Fruit fly (Drosophila melanogaster) whole organism, embryonic: Measurements from ENCODE around the gene Vha36-3.
A peak's percentile ranks its signal among the peaks of the same experiment; 100 is the strongest.

Experiments
- BEAF-32 ChIP-seq: fragments of 200-800 bp; sonication (Bioruptor generic); optimal IDR thresholded peaks from 3 replicates; lab custom pipeline; 2017; ENCODE audit warnings: missing biosample characterization, missing genetic modification characterization, mild to moderate bottlenecking, moderate library complexity, missing genetic modification reagents
- CG10366 ChIP-seq: fragments of 200-800 bp; sonication (Bioruptor generic); IDR thresholded peaks from 2 replicates; pipeline ENCODE4 v1.3.6; 2022; ENCODE audit warnings: missing biosample characterization, missing genetic modification characterization
- CG10543 ChIP-seq: fragments of 200-800 bp; sonication (Bioruptor generic); optimal IDR thresholded peaks from 3 replicates; lab custom pipeline; 2017; ENCODE audit warnings: missing biosample characterization, mild to moderate bottlenecking, missing genetic modification characterization, moderate library complexity
- CG10565 ChIP-seq: fragments of 200-800 bp; sonication (Bioruptor generic); optimal IDR thresholded peaks from 3 replicates; lab custom pipeline; 2016; ENCODE audit warnings: missing biosample characterization, mild to moderate bottlenecking, missing genetic modification characterization
- CG11560 ChIP-seq: fragments of 200-800 bp; sonication (Bioruptor generic); IDR thresholded peaks from 3 replicates; pipeline ENCODE4 v1.3.6; 2022; ENCODE audit warnings: missing biosample characterization, missing genetic modification characterization
- CG13287 ChIP-seq: fragments of 200-800 bp; sonication (Bioruptor generic); IDR thresholded peaks from 2 replicates; pipeline ENCODE4 v1.3.6; 2022; ENCODE audit warnings: missing biosample characterization, missing genetic modification characterization; ENCODE audit not compliant: partially characterized antibody
- CG14710 ChIP-seq: fragments of 200-800 bp; sonication (Bioruptor generic); optimal IDR thresholded peaks from 3 replicates; lab custom pipeline; 2019; ENCODE audit warnings: missing biosample characterization, mild to moderate bottlenecking, missing genetic modification characterization, moderate library complexity
- CG17361 ChIP-seq: fragments of 200-800 bp; sonication (Bioruptor generic); IDR thresholded peaks from 3 replicates; pipeline ENCODE4 v1.3.6; 2022; ENCODE audit warnings: missing biosample characterization, missing genetic modification characterization
- CG17568 ChIP-seq: fragments of 200-800 bp; sonication (Bioruptor generic); optimal IDR thresholded peaks from 2 replicates; lab custom pipeline; 2018; ENCODE audit warnings: missing biosample characterization, mild to moderate bottlenecking, missing genetic modification characterization, moderate library complexity
- CG18011 ChIP-seq: fragments of 200-800 bp; sonication (Bioruptor generic); optimal IDR thresholded peaks from 2 replicates; lab custom pipeline; 2017; ENCODE audit warnings: missing biosample characterization, missing genetic modification characterization, mild to moderate bottlenecking, moderate library complexity, missing genotype
- CG2116 ChIP-seq: fragments of 200-800 bp; sonication (Bioruptor generic); optimal IDR thresholded peaks from 3 replicates; lab custom pipeline; 2018; ENCODE audit warnings: missing biosample characterization, mild to moderate bottlenecking, missing genetic modification characterization
- CG32767 ChIP-seq: fragments of 200-800 bp; sonication (Bioruptor generic); IDR thresholded peaks from 2 replicates; pipeline ENCODE4 v1.3.6; 2022; ENCODE audit warnings: missing biosample characterization, missing genetic modification characterization
- CG3281 ChIP-seq: fragments of 200-800 bp; sonication (Bioruptor generic); optimal IDR thresholded peaks from 3 replicates; lab custom pipeline; 2017; ENCODE audit warnings: missing biosample characterization, mild to moderate bottlenecking, missing genetic modification characterization
- CG42726 ChIP-seq: fragments of 200-800 bp; sonication (Bioruptor generic); IDR thresholded peaks from 2 replicates; pipeline ENCODE4 v1.3.6; 2022; ENCODE audit warnings: missing biosample characterization, missing genetic modification characterization; ENCODE audit not compliant: partially characterized antibody
- CG4617 ChIP-seq: fragments of 200-800 bp; sonication (Bioruptor generic); optimal IDR thresholded peaks from 3 replicates; lab custom pipeline; 2016; ENCODE audit warnings: missing biosample characterization, missing genetic modification characterization, borderline replicate concordance
- CG5245 ChIP-seq: fragments of 200-800 bp; sonication (Bioruptor generic); optimal IDR thresholded peaks from 3 replicates; lab custom pipeline; 2016; ENCODE audit warnings: missing biosample characterization, missing genetic modification characterization
- CG6765 ChIP-seq: fragments of 200-800 bp; sonication (Bioruptor generic); optimal IDR thresholded peaks from 3 replicates; lab custom pipeline; 2017; ENCODE audit warnings: missing biosample characterization, mild to moderate bottlenecking, missing genetic modification characterization
- CG9215 ChIP-seq: fragments of 200-800 bp; sonication (Bioruptor generic); IDR thresholded peaks from 2 replicates; pipeline ENCODE4 v1.3.6; 2022; ENCODE audit warnings: missing biosample characterization, missing genetic modification characterization
- CG9797 ChIP-seq: fragments of 200-800 bp; sonication (Bioruptor generic); optimal IDR thresholded peaks from 3 replicates; lab custom pipeline; 2018; ENCODE audit warnings: missing biosample characterization, mild to moderate bottlenecking, missing genetic modification characterization
- Dad ChIP-seq: fragments of 200-800 bp; sonication (Bioruptor generic); optimal IDR thresholded peaks from 3 replicates; lab custom pipeline; 2016; ENCODE audit warnings: missing biosample characterization, missing genetic modification characterization
- E2f2 ChIP-seq: fragments of 200-800 bp; sonication (Bioruptor generic); IDR thresholded peaks from 2 replicates; pipeline ENCODE4 v1.3.6; 2022; ENCODE audit warnings: missing biosample characterization, missing genetic modification characterization
- Ets97D ChIP-seq: fragments of 200-800 bp; sonication (Bioruptor generic); optimal IDR thresholded peaks from 3 replicates; lab custom pipeline; 2016; ENCODE audit warnings: missing biosample characterization, missing genetic modification characterization
- GATAe ChIP-seq: fragments of 200-800 bp; sonication (Bioruptor generic); conservative IDR thresholded peaks from 2 replicates; pipeline ENCODE4 v1.3.6; 2022; ENCODE audit warnings: missing biosample characterization, missing genetic modification characterization
- H2.0 ChIP-seq: fragments of 200-800 bp; sonication (Bioruptor generic); IDR thresholded peaks from 2 replicates; pipeline ENCODE4 v1.3.6; 2022; ENCODE audit warnings: missing biosample characterization, missing genetic modification characterization
- Lhr ChIP-seq: fragments of 200-800 bp; sonication (Bioruptor generic); optimal IDR thresholded peaks from 3 replicates; lab custom pipeline; 2017; ENCODE audit warnings: mild to moderate bottlenecking, missing biosample characterization, missing genetic modification reagents, missing genetic modification characterization
- MESR4 ChIP-seq: fragments of 200-800 bp; sonication (Bioruptor generic); optimal IDR thresholded peaks from 2 replicates; lab custom pipeline; 2018; ENCODE audit warnings: missing biosample characterization, mild to moderate bottlenecking, missing genetic modification characterization, moderate library complexity
- Myb ChIP-seq: fragments of 200-800 bp; sonication (Bioruptor generic); optimal IDR thresholded peaks from 2 replicates; lab custom pipeline; 2016; ENCODE audit warnings: missing biosample characterization, missing genetic modification characterization
- Scr ChIP-seq: fragments of 200-800 bp; sonication (Bioruptor generic); IDR thresholded peaks from 2 replicates; pipeline ENCODE4 v1.3.6; 2022; ENCODE audit warnings: missing biosample characterization, missing genetic modification characterization; ENCODE audit not compliant: partially characterized antibody
- Sin3A ChIP-seq: fragments of >200 bp; optimal IDR thresholded peaks from 2 replicates; lab custom pipeline; 2018
- Sry-δ ChIP-seq: fragments of 200-800 bp; sonication (Bioruptor generic); optimal IDR thresholded peaks from 2 replicates; lab custom pipeline; 2016; ENCODE audit warnings: missing biosample characterization, missing genetic modification characterization
- Tbp ChIP-seq: fragments of >200 bp; optimal IDR thresholded peaks from 2 replicates; lab custom pipeline; 2018; ENCODE audit warnings: missing biosample characterization, missing genetic modification characterization
- amos ChIP-seq: fragments of 200-800 bp; sonication (Bioruptor generic); IDR thresholded peaks from 2 replicates; pipeline ENCODE4 v1.3.6; 2022; ENCODE audit warnings: missing biosample characterization, missing genetic modification characterization; ENCODE audit not compliant: partially characterized antibody
- bbx ChIP-seq: fragments of 200-800 bp; sonication (Bioruptor generic); IDR thresholded peaks from 2 replicates; pipeline ENCODE4 v1.3.6; 2022; ENCODE audit warnings: missing biosample characterization, missing genetic modification characterization; ENCODE audit not compliant: partially characterized antibody
- bcd ChIP-seq: fragments of 200-800 bp; sonication (Bioruptor generic); optimal IDR thresholded peaks from 2 replicates; lab custom pipeline; 2017; ENCODE audit warnings: missing biosample characterization, mild to moderate bottlenecking, missing genetic modification characterization
- cad ChIP-seq: fragments of >200 bp; optimal IDR thresholded peaks from 2 replicates; lab custom pipeline; 2017; ENCODE audit warnings: missing biosample characterization, missing genetic modification characterization
- disco-r ChIP-seq: fragments of 200-800 bp; sonication (Bioruptor generic); optimal IDR thresholded peaks from 2 replicates; lab custom pipeline; 2016; ENCODE audit warnings: missing biosample characterization, missing genetic modification characterization
- dm ChIP-seq: fragments of 200-800 bp; sonication (Bioruptor generic); optimal IDR thresholded peaks from 3 replicates; lab custom pipeline; 2016; ENCODE audit warnings: missing biosample characterization, missing genetic modification characterization
- dmrt11E ChIP-seq: fragments of 200-800 bp; sonication (Bioruptor generic); optimal IDR thresholded peaks from 3 replicates; lab custom pipeline; 2018; ENCODE audit warnings: missing biosample characterization, mild to moderate bottlenecking, missing genetic modification characterization, moderate library complexity
- gro ChIP-seq: fragments of 200-800 bp; sonication (Bioruptor generic); optimal IDR thresholded peaks from 2 replicates; lab custom pipeline; 2016; ENCODE audit warnings: missing biosample characterization, missing genetic modification characterization
- ham ChIP-seq: fragments of 200-800 bp; sonication (Bioruptor generic); IDR thresholded peaks from 2 replicates; pipeline ENCODE4 v1.3.6; 2022; ENCODE audit warnings: missing biosample characterization, missing genetic modification characterization
- hkb ChIP-seq, 2 experiments: fragments of 200-800 bp in 1 of 2; fragments of >200 bp in 1 of 2; sonication (Bioruptor generic) in 1 of 2; IDR thresholded peaks in 1 of 2; optimal IDR thresholded peaks in 1 of 2; 2 replicates each; pipeline versions ENCODE4 v1.3.6 to Lab custom; 2017 to 2022; ENCODE audit warnings: missing biosample characterization in 1 of 2, missing genetic modification characterization in 1 of 2
- jing ChIP-seq: fragments of 200-800 bp; sonication (Bioruptor generic); optimal IDR thresholded peaks from 2 replicates; lab custom pipeline; 2018; ENCODE audit warnings: missing biosample characterization, mild to moderate bottlenecking, missing genetic modification characterization
- mam ChIP-seq: fragments of 200-800 bp; sonication (Bioruptor generic); optimal IDR thresholded peaks from 3 replicates; lab custom pipeline; 2016; ENCODE audit warnings: missing biosample characterization, missing genetic modification characterization
- mirr ChIP-seq: fragments of 200-800 bp; sonication (Bioruptor generic); optimal IDR thresholded peaks from 3 replicates; lab custom pipeline; 2018; ENCODE audit warnings: missing biosample characterization, mild to moderate bottlenecking, missing genetic modification characterization
- pzg ChIP-seq: fragments of 200-800 bp; sonication (Bioruptor generic); optimal IDR thresholded peaks from 3 replicates; lab custom pipeline; 2018; ENCODE audit warnings: missing biosample characterization, mild to moderate bottlenecking, missing genetic modification characterization, moderate library complexity
- rib ChIP-seq: fragments of 200-800 bp; sonication (Bioruptor generic); IDR thresholded peaks from 2 replicates; pipeline ENCODE4 v1.3.6; 2022; ENCODE audit warnings: missing biosample characterization, missing genetic modification characterization
- row ChIP-seq: fragments of 200-800 bp; sonication (Bioruptor generic); IDR thresholded peaks from 3 replicates; pipeline ENCODE4 v1.3.6; 2022; ENCODE audit warnings: missing biosample characterization, missing genetic modification characterization
- sens ChIP-seq: fragments of 200-800 bp; sonication (Bioruptor generic); peaks from one replicate; lab custom pipeline; 2016; ENCODE audit warnings: missing biosample characterization, missing genetic modification characterization
- seq ChIP-seq: fragments of 200-800 bp; sonication (Bioruptor generic); IDR thresholded peaks from 2 replicates; pipeline ENCODE4 v1.3.6; 2022; ENCODE audit warnings: missing biosample characterization, missing genetic modification characterization
- stwl ChIP-seq: fragments of 200-800 bp; sonication (Bioruptor generic); optimal IDR thresholded peaks from 3 replicates; lab custom pipeline; 2018; ENCODE audit warnings: missing biosample characterization, mild to moderate bottlenecking, missing genetic modification characterization, moderate library complexity

Vha36-3 gene

DNA sequence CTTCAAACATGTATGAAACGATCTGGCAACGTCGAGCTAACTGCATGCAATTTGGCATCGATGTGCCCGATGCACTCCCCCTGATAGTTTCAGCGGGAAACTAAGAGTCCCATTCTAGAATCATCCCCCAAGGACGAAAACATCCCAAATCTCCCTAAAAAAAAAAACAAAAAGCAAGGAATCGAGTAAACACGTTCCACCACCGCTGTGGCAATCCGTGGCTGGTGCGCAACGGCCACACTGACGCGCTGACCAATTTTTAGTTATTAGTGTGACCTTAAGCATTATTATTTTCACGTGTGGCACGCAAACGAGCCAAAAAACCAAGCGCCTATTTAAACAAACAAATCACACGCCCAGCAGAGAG is 5.3 kb upstream of the Vha36-3 start, which contains the start of gene wds:
wds (plus strand) TSS at position 265 of the 367 bp plus-strand sequence.
- TF ChIP-seq CG9797 (GFP tag; lab: Kevin White, UChicago) (peak; percentile 67), CG3281 (GFP tag; lab: Kevin White, UChicago) (no peak), CG18011 (GFP tag; lab: Kevin White, UChicago) (no peak), gro (no peak), Dad (no peak), CG2116 (GFP tag; lab: Kevin White, UChicago) (peak; percentile 75), stwl (tag; lab: Kevin White, UChicago) (peak; percentile 40), CG17361 (GFP tag; lab: Robert Waterston, UW) (0 out of 3 replicates have a peak, but pooled peaks have one; percentile 19), Tbp (GFP tag; lab: Kevin White, UChicago) (peak; percentile 42), row (0 out of 3 replicates have a peak, but pooled peaks have one; percentile 9), bcd (GFP tag; lab: Kevin White, UChicago) (no peak), E2f2 (GFP tag; lab: Robert Waterston, UW) (peak; percentile 46; the same call in 1 of the 2 replicates), amos (GFP tag; lab: Robert Waterston, UW) (0 out of 2 replicates have a peak, but pooled peaks have one; percentile 27), Scr (GFP tag; lab: Robert Waterston, UW) (0 out of 2 replicates have a peak, but pooled peaks have one; percentile 9), Lhr (peak; percentile 31), dmrt11E (no peak), cad (no peak), CG10366 (GFP tag; lab: Robert Waterston, UW) (no peak), H2.0 (GFP tag; lab: Robert Waterston, UW) (no peak), jing (no peak), pzg (peak; percentile 45), CG10565 (no peak), mam (GFP tag; lab: Kevin White, UChicago) (peak; percentile 4), Sry-δ (peak; percentile 38), BEAF-32 (GFP tag; lab: Kevin White, UChicago) (peak; percentile 48), hkb (optimal IDR thresholded peaks at IDR 0.05; lab: Kevin White, UChicago) (no peak), hkb (GFP tag; IDR thresholded peaks at IDR 0.05; lab: Robert Waterston, UW) (no peak), dm (GFP tag; lab: Kevin White, UChicago) (peak; percentile 80), bbx (GFP tag; lab: Robert Waterston, UW) (peak; percentile 21; the same call in 1 of the 2 replicates), ham (GFP tag; lab: Robert Waterston, UW) (no peak), CG14710 (tag; lab: Kevin White, UChicago) (peak; percentile 15), GATAe (GFP tag; lab: Robert Waterston, UW) (no peak), rib (GFP tag; lab: Robert Waterston, UW) (no peak), CG17568 (GFP tag; lab: Kevin White, UChicago) (no peak), CG9215 (GFP tag; lab: Robert Waterston, UW) (0 out of 2 replicates have a peak, but pooled peaks have one; percentile 5), CG11560 (tag; lab: Robert Waterston, UW) (no peak), Ets97D (GFP tag; lab: Kevin White, UChicago) (peak; percentile 50), CG13287 (GFP tag; lab: Robert Waterston, UW) (peak; percentile 21; the same call in 1 of the 2 replicates), Myb (peak; percentile 67), CG32767 (GFP tag; lab: Robert Waterston, UW) (no peak), disco-r (GFP tag; lab: Kevin White, UChicago) (no peak), CG42726 (no peak), CG6765 (no peak), Sin3A (lab: Kevin White, UChicago) (peak; percentile 68), sens (GFP tag; lab: Kevin White, UChicago) (peak; percentile 60), CG4617 (GFP tag; lab: Kevin White, UChicago) (peak; percentile 25), MESR4 (GFP tag; lab: Kevin White, UChicago) (peak; percentile 61), CG10543 (GFP tag; lab: Kevin White, UChicago) (no peak), seq (GFP tag; lab: Robert Waterston, UW) (no peak), mirr (GFP tag; lab: Kevin White, UChicago) (no peak), CG5245 (GFP tag; lab: Kevin White, UChicago) (no peak)
